Worm (Caenorhabditis elegans): Measurements from ENCODE around the gene mig-21.

The mig-21 gene

DNA sequence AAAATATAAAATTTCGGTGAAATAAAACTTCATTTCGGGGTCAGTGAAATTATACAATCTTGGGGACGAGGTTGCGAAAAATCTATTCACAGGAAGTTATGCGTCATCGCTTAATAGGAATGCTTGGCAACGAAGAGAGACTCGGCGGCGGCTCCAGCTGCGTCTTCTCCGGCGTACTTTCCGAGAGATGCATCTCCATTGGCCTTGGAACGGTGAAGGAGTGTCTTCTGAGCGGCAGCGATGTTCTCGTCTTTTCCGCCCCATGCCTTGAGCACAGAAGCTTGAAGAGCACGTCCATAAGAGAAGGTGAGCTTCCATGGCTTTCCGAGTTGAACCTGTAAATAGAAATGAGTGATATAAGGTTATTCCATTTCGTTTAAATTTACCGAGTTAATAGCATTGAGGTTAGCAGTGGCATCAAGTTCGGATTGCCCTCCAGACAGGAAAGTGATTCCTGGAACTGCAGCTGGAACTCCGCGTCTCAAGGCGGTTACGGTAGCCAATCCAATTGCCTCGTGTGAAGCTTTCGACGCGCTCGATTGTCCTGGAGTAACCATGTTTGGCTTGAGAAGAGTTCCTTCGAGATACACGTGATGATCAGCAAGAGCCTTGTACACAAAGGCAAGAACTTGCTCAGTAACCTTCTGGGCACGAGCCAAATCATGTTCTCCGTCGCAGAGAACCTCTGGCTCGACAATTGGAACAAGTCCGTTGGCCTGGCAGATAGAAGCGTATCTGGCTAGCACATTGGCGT, 3.3 kb downstream of the mig-21 start:
- no peak for TF ChIP-seq ama-1 (optimal IDR thresholded peaks at IDR 0.05)
- no peak for TF ChIP-seq ceh-82 (tag; optimal IDR thresholded peaks at IDR 0.05)
- TF ChIP-seq nhr-129 (tag; optimal IDR thresholded peaks at IDR 0.05): peak; percentile 6
- no peak for TF ChIP-seq ztf-4 (tag; optimal IDR thresholded peaks at IDR 0.05)

ce11 chrIII:5874263-5874662, 3.9 kb downstream of the mig-21 start:
- TF ChIP-seq unc-62 (GFP tag; optimal IDR thresholded peaks at IDR 0.05) (peak; percentile 34), nhr-129 (tag; optimal IDR thresholded peaks at IDR 0.05) (peak; percentile 77), egl-27 (tag; optimal IDR thresholded peaks at IDR 0.05) (no peak), nhr-25 (tag; optimal IDR thresholded peaks at IDR 0.05) (peak; percentile 56), sem-4 (tag; optimal IDR thresholded peaks at IDR 0.05) (no peak), alr-1 (tag; optimal IDR thresholded peaks at IDR 0.05) (no peak), ceh-82 (tag; optimal IDR thresholded peaks at IDR 0.05) (no peak), skn-1 (tag; optimal IDR thresholded peaks at IDR 0.05) (peak; percentile 34), crh-2 (tag; optimal IDR thresholded peaks at IDR 0.05) (peak; percentile 71), nhr-11 (tag; optimal IDR thresholded peaks at IDR 0.05) (no peak), dmd-4 (tag; optimal IDR thresholded peaks at IDR 0.05) (no peak), ztf-11 (tag; optimal IDR thresholded peaks at IDR 0.05) (no peak), blmp-1 (tag; optimal IDR thresholded peaks at IDR 0.05; ENCODE audit: insufficient read depth) (peak; percentile 65), ZK546.5 (tag; optimal IDR thresholded peaks at IDR 0.05) (no peak), gmeb-1 (tag; optimal IDR thresholded peaks at IDR 0.05) (peak; percentile 68), sma-3 (GFP tag; optimal IDR thresholded peaks at IDR 0.05) (peak; percentile 79), nhr-21 (tag; optimal IDR thresholded peaks at IDR 0.05) (peak; percentile 96), lsy-2 (tag; optimal IDR thresholded peaks at IDR 0.05) (peak in 1 of 2 experiments; percentile 56), F13H6.1 (tag; optimal IDR thresholded peaks at IDR 0.05) (no peak), fos-1 (tag; optimal IDR thresholded peaks at IDR 0.05) (peak; percentile 42), peb-1 (tag; optimal IDR thresholded peaks at IDR 0.05) (no peak), lin-13 (GFP tag; optimal IDR thresholded peaks at IDR 0.05) (peak; percentile 15), lin-39 (tag; optimal IDR thresholded peaks at IDR 0.05) (no peak), mdl-1 (tag; optimal IDR thresholded peaks at IDR 0.05) (peak in 1 of 2 experiments; percentile 42), ztf-4 (tag; optimal IDR thresholded peaks at IDR 0.05) (peak; percentile 57), unc-39 (tag; optimal IDR thresholded peaks at IDR 0.05) (no peak), ama-1 (optimal IDR thresholded peaks at IDR 0.05) (peak; percentile 87), sma-9 (GFP tag; optimal IDR thresholded peaks at IDR 0.05) (peak; percentile 74), sma-9 (tag; optimal IDR thresholded peaks at IDR 0.05) (no peak), mab-5 (tag; optimal IDR thresholded peaks at IDR 0.05) (no peak), R02D3.7 (tag; optimal IDR thresholded peaks at IDR 0.05) (no peak), nhr-6 (tag; optimal IDR thresholded peaks at IDR 0.05) (peak; percentile 31), nhr-12 (tag; optimal IDR thresholded peaks at IDR 0.05) (no peak), zag-1 (tag; optimal IDR thresholded peaks at IDR 0.05) (no peak), nhr-77 (tag; optimal IDR thresholded peaks at IDR 0.05) (no peak)

DNA sequence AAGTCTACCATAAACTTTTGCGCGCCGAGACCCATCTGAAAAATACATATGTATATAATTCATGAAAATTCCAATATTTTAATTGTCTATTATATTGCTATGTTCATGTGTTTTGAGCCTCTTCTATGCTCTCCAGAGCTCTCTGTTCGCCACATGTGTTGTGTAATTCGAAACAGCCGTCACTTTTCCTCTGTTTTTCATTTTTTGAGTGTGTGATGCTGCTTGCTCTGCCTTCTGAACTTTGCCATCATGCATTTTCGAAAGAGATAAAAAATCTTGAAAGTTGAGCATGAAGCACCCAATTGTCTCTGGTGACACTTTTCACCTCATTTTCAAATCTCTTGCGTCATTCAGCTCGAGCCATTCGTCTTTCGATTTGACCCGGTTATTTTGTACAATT, 5.9 kb downstream of the mig-21 start:
- TF ChIP-seq C34F6.9 (tag; optimal IDR thresholded peaks at IDR 0.05) (no peak), nhr-129 (tag; optimal IDR thresholded peaks at IDR 0.05) (peak; percentile 67), nhr-237 (tag; optimal IDR thresholded peaks at IDR 0.05) (no peak), nhr-23 (tag; optimal IDR thresholded peaks at IDR 0.05) (no peak), lsy-2 (tag; optimal IDR thresholded peaks at IDR 0.05) (no peak)

ce11 chrIII:5871760-5872159, 6.4 kb downstream of the mig-21 start, which contains the start of the genes F01F1.11 and F01F1.3:
TSS of gene F01F1.11 (minus strand) at chrIII:5871877.
TSS of gene F01F1.3 (plus strand) at chrIII:5871938.
- TF ChIP-seq sem-4 (tag; optimal IDR thresholded peaks at IDR 0.05) (peak; percentile 8), mab-5 (tag; optimal IDR thresholded peaks at IDR 0.05) (no peak), dmd-4 (tag; optimal IDR thresholded peaks at IDR 0.05) (no peak), F13H6.1 (tag; optimal IDR thresholded peaks at IDR 0.05) (peak; percentile 79), sma-9 (GFP tag; optimal IDR thresholded peaks at IDR 0.05) (peak; percentile 88), sma-9 (tag; optimal IDR thresholded peaks at IDR 0.05) (no peak), sma-3 (GFP tag; optimal IDR thresholded peaks at IDR 0.05) (peak; percentile 88), ztf-11 (tag; optimal IDR thresholded peaks at IDR 0.05) (no peak), lsy-2 (tag; optimal IDR thresholded peaks at IDR 0.05) (peak; percentile 48 to 90), unc-62 (GFP tag; optimal IDR thresholded peaks at IDR 0.05) (no peak), nhr-11 (tag; optimal IDR thresholded peaks at IDR 0.05) (no peak), mbf-1 (tag; optimal IDR thresholded peaks at IDR 0.05) (no peak), blmp-1 (tag; optimal IDR thresholded peaks at IDR 0.05; ENCODE audit: insufficient read depth) (peak; percentile 25), nhr-6 (tag; optimal IDR thresholded peaks at IDR 0.05) (peak; percentile 52), gmeb-1 (tag; optimal IDR thresholded peaks at IDR 0.05) (peak; percentile 95), zag-1 (tag; optimal IDR thresholded peaks at IDR 0.05) (no peak), C34F6.9 (tag; optimal IDR thresholded peaks at IDR 0.05) (peak; percentile 60), ceh-16 (tag; optimal IDR thresholded peaks at IDR 0.05) (no peak), Y55F3AM.14 (GFP tag; optimal IDR thresholded peaks at IDR 0.05) (no peak), lin-11 (tag; optimal IDR thresholded peaks at IDR 0.05) (peak; percentile 52), R02D3.7 (tag; optimal IDR thresholded peaks at IDR 0.05) (no peak), nhr-129 (tag; optimal IDR thresholded peaks at IDR 0.05) (peak; percentile 40), lin-39 (tag; optimal IDR thresholded peaks at IDR 0.05) (no peak), nhr-12 (tag; optimal IDR thresholded peaks at IDR 0.05) (no peak), elt-1 (tag; optimal IDR thresholded peaks at IDR 0.05) (no peak), ZK546.5 (tag; optimal IDR thresholded peaks at IDR 0.05) (no peak), snpc-4 (tag; optimal IDR thresholded peaks at IDR 0.05) (peak; percentile 30), peb-1 (tag; optimal IDR thresholded peaks at IDR 0.05) (no peak), nhr-237 (tag; optimal IDR thresholded peaks at IDR 0.05) (no peak), aly-2 (tag; optimal IDR thresholded peaks at IDR 0.05) (no peak)
